Fruit fly (Drosophila melanogaster): ENCODE data around the gene PlexB.

DNA sequence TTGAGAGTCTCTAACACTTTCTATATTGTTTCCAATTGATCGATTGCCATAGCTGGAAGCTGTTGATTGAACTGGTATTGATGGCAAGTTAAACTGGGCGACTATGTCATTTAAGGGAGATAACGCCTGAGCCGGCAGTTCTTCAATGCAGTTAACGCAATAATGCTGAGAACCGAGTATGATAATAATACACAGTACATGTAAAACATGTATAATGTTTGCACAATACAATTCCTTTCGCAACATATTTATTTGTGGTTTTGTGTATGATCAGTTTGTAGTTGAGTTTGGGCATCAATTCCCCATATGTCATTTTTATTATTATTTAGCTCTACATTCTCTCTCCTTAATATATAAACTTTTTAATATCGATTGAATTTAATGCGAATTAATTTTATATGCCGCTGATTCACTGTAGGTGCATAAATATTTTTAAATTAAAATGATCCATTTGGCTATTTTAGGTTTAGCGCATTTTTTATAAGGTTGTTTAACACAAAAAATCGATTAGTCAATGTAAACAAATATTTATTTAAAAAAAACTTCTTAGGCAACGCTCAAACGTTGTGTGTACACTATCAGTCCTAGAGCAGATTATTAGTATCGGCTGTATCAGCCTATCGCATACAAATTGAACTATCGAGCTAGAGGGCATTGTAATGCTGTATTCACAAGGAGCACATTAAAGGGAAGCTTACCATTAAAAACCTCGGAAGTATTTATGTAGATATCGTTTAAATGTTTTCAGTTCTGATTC is at the start of gene PlexB:
- TF ChIP-seq CG8301 (tag; optimal IDR thresholded peaks at IDR 0.05) (no peak), EcR (GFP tag; optimal IDR thresholded peaks at IDR 0.05) (no peak), CG10348 (GFP tag; IDR thresholded peaks at IDR 0.05) (no peak), Pif1A (GFP tag; optimal IDR thresholded peaks at IDR 0.05) (no peak), CG12605 (GFP tag; IDR thresholded peaks at IDR 0.05) (no peak), CG32121 (GFP tag; IDR thresholded peaks at IDR 0.05) (no peak)

All from whole organism, pupa.